Worm (Caenorhabditis elegans): ENCODE measurements around the gene F43C11.1.

F43C11.1 gene

DNA sequence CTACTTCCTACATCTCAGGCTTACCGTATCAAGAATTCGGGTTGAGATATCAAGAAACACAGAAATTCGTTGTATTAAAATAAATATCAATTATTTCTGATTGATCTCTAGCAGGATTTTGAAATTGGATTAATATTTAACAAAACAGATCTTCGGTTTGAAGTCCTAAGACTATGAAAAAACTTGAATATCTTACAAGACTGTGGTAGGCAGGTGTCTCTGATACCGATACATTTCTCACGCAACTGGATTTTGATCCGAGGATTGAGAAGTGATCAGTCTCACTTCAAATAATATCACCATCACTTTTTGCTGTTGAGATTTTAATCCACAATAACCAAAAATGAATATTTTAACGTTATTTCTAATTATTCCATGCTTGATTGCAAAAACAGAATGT is 10.2 kb upstream of the F43C11.1 start, which contains the start of gene F43C11.4:
Gene F43C11.4, plus strand, starts transcription at position 301 of the 400 bp plus-strand sequence.
- TF ChIP-seq C04F5.9 (tag; optimal IDR thresholded peaks at IDR 0.05) (no peak), snu-23 (GFP tag; optimal IDR thresholded peaks at IDR 0.05) (no peak), nhr-76 (tag; optimal IDR thresholded peaks at IDR 0.05) (no peak), tbx-2 (tag; optimal IDR thresholded peaks at IDR 0.05) (no peak), nhr-12 (tag; optimal IDR thresholded peaks at IDR 0.05) (no peak), Y116A8C.19 (tag; optimal IDR thresholded peaks at IDR 0.05; ENCODE audit: borderline replicate concordance) (no peak), nhr-71 (tag; optimal IDR thresholded peaks at IDR 0.05) (no peak), nhr-90 (tag; optimal IDR thresholded peaks at IDR 0.05; ENCODE audit: poor library complexity) (no peak), aly-2 (tag; optimal IDR thresholded peaks at IDR 0.05) (no peak), fkh-10 (GFP tag; optimal IDR thresholded peaks at IDR 0.05) (no peak), zip-4 (GFP tag; optimal IDR thresholded peaks at IDR 0.05) (no peak), aha-1 (tag; optimal IDR thresholded peaks at IDR 0.05) (no peak), hpl-2 (GFP tag; optimal IDR thresholded peaks at IDR 0.05) (no peak), ceh-63 (GFP tag; optimal IDR thresholded peaks at IDR 0.05) (no peak)

- no peak for TF ChIP-seq irx-1 (tag; optimal IDR thresholded peaks at IDR 0.05)
- TF ChIP-seq ceh-82 (tag; optimal IDR thresholded peaks at IDR 0.05): no peak
- no peak for TF ChIP-seq Y116A8C.19 (tag; optimal IDR thresholded peaks at IDR 0.05; ENCODE audit: borderline replicate concordance)
- TF ChIP-seq sptf-1 (tag; optimal IDR thresholded peaks at IDR 0.05): no peak
- TF ChIP-seq unc-98 (GFP tag; IDR thresholded peaks at IDR 0.05): no peak
- TF ChIP-seq tlp-1 (tag; optimal IDR thresholded peaks at IDR 0.05): no peak
- TF ChIP-seq nhr-12 (tag; optimal IDR thresholded peaks at IDR 0.05): no peak
- no peak for TF ChIP-seq ztf-11 (tag; optimal IDR thresholded peaks at IDR 0.05)
- no peak for TF ChIP-seq nhr-76 (tag; optimal IDR thresholded peaks at IDR 0.05)
- TF ChIP-seq ama-1 (optimal IDR thresholded peaks at IDR 0.05): no peak
- TF ChIP-seq C34B4.2 (tag; optimal IDR thresholded peaks at IDR 0.05): no peak
Measured at ce11 chrII:2352546-2352945, 4.3 kb upstream of the F43C11.1 start, which contains the start of gene F43C11.10. Gene F43C11.10 (minus strand): TSS chrII:2352646.

DNA sequence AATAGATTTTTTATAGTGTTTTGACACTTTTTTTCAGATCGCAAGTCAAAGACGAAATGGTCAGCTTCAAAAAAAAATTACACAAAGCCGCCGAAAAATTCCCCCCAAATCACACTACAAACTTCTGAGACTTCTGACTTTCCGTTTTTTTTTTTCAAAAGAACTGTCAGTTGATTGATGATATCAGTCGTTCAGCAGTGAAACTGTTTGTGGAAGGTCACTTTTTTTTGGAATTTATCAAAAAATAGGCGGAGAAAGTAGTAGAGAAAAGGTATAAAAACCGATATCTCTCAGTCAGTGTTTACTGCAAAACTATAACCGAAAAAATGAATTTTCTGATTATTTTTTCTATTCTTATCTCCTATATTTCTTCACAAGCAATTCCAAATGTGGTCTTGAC is 3.9 kb upstream of the F43C11.1 start, which contains the start of gene F43C11.3:
Gene F43C11.3, plus strand, starts transcription at position 301 of the 400 bp plus-strand sequence.
- TF ChIP-seq elt-2 (tag; optimal IDR thresholded peaks at IDR 0.05) (no peak), ets-5 (GFP tag; IDR thresholded peaks at IDR 0.05) (no peak), hpl-2 (GFP tag; optimal IDR thresholded peaks at IDR 0.05) (no peak), grh-1 (GFP tag; IDR thresholded peaks at IDR 0.05) (no peak), egl-13 (tag; optimal IDR thresholded peaks at IDR 0.05) (no peak), nhr-19 (GFP tag; conservative IDR thresholded peaks at IDR 0.05) (no peak), ceh-63 (GFP tag; optimal IDR thresholded peaks at IDR 0.05) (no peak)

DNA sequence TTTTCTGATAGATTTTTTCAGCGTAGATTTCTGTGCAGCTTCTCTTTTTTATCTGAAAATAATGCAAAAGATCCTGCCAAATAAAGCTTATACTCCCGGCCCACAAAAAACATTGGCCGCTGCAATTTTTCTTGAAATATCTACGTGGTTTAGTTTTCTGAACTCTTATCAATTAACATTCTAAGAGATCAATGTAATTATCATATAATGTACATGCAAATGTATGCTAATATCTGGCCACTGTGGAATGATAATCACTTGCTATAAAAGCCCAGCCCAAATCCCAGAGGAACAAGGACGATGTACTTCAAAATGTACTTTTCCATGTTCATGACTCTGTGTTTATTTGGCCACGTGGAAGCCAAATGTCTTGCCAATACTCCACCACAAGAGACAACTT is 2.4 kb upstream of the F43C11.1 start, which contains the start of gene F43C11.2:
Gene F43C11.2, plus strand, starts transcription at position 301 of the 400 bp plus-strand sequence.
- TF ChIP-seq ceh-90 (tag; optimal IDR thresholded peaks at IDR 0.05): no peak
- TF ChIP-seq unc-130 (tag; optimal IDR thresholded peaks at IDR 0.05): no peak
- no peak for TF ChIP-seq egl-27 (tag; optimal IDR thresholded peaks at IDR 0.05)
- no peak for TF ChIP-seq nhr-12 (tag; optimal IDR thresholded peaks at IDR 0.05)
- TF ChIP-seq ets-5 (GFP tag; IDR thresholded peaks at IDR 0.05): no peak
- TF ChIP-seq pqm-1 (tag; optimal IDR thresholded peaks at IDR 0.05): no peak
- TF ChIP-seq mep-1 (tag; optimal IDR thresholded peaks at IDR 0.05): no peak
- no peak for TF ChIP-seq snu-23 (GFP tag; optimal IDR thresholded peaks at IDR 0.05)
- no peak for TF ChIP-seq lsy-2 (tag; optimal IDR thresholded peaks at IDR 0.05)
- no peak for TF ChIP-seq sup-37 (GFP tag; optimal IDR thresholded peaks at IDR 0.05)
- no peak for TF ChIP-seq elt-2 (tag; optimal IDR thresholded peaks at IDR 0.05)

ce11 chrII:2359965-2360364 is 3.1 kb downstream of the F43C11.1 start, which contains the start of gene F43C11.16:
Gene F43C11.16 (minus strand): TSS chrII:2360065.
- TF ChIP-seq nhr-237 (tag; optimal IDR thresholded peaks at IDR 0.05) (no peak), efl-1 (optimal IDR thresholded peaks at IDR 0.05) (no peak), efl-1 (GFP tag; optimal IDR thresholded peaks at IDR 0.05 in 1 of 2) (peak in 1 of 2 experiments; percentile 18), dpl-1 (GFP tag; optimal IDR thresholded peaks at IDR 0.05) (no peak), sptf-1 (tag; optimal IDR thresholded peaks at IDR 0.05) (no peak), mef-2 (tag; optimal IDR thresholded peaks at IDR 0.05) (no peak), alr-1 (tag; optimal IDR thresholded peaks at IDR 0.05; ENCODE audit: borderline replicate concordance) (no peak), pag-3 (tag; optimal IDR thresholded peaks at IDR 0.05; ENCODE audit: borderline replicate concordance, insufficient read depth) (no peak)
